Fruit fly (Drosophila melanogaster): ENCODE data around the gene CG6138.
A peak's percentile ranks its signal among the peaks of the same experiment; 100 is the strongest.

CG6138 gene

dm6 chr2L:10616767-10617166 is 49.7 kb downstream of the CG6138 start (continued):
- peak; percentile 67 for TF ChIP-seq CG10959 (GFP tag; IDR thresholded peaks at IDR 0.05)
- TF ChIP-seq Max (GFP tag; optimal IDR thresholded peaks at IDR 0.05) = peak; percentile 39
- peak in 1 of 3 experiments; percentile 28 for TF ChIP-seq Stat92E (GFP tag; optimal IDR thresholded peaks at IDR 0.05)
- peak; percentile 77 for TF ChIP-seq Oli (tag; optimal IDR thresholded peaks at IDR 0.05)
- no peak for TF ChIP-seq CG6854 (GFP tag; optimal IDR thresholded peaks at IDR 0.05)
- TF ChIP-seq gce (GFP tag; IDR thresholded peaks at IDR 0.05) = peak; percentile 66; the same call in 1 of the 3 replicates
- peak; percentile 46 for TF ChIP-seq maf-S (GFP tag; optimal IDR thresholded peaks at IDR 0.05)
- TF ChIP-seq Ptx1 (GFP tag; IDR thresholded peaks at IDR 0.05) = peak; percentile 84
- TF ChIP-seq pita (GFP tag; optimal IDR thresholded peaks at IDR 0.05) = no peak
- peak; percentile 72 for TF ChIP-seq CG3407 (GFP tag; optimal IDR thresholded peaks at IDR 0.05)
- TF ChIP-seq CG11695 (GFP tag; IDR thresholded peaks at IDR 0.05) = peak; percentile 83
- TF ChIP-seq CG32767 (GFP tag; IDR thresholded peaks at IDR 0.05) = peak; percentile 79
- peak; percentile 87 for TF ChIP-seq CG10979 (tag; optimal IDR thresholded peaks at IDR 0.05)
- peak; percentile 38 for TF ChIP-seq CG2116 (GFP tag; optimal IDR thresholded peaks at IDR 0.05)
- no peak for TF ChIP-seq CG31388 (GFP tag; optimal IDR thresholded peaks at IDR 0.05)
- peak; percentile 55 for TF ChIP-seq CG1529 (GFP tag; optimal IDR thresholded peaks at IDR 0.05)
- peak; percentile 36 for TF ChIP-seq CG8089 (GFP tag; optimal IDR thresholded peaks at IDR 0.05)
- TF ChIP-seq CG12299 (tag; optimal IDR thresholded peaks at IDR 0.05) = no peak
- peak; percentile 5 for TF ChIP-seq Hand (GFP tag; optimal IDR thresholded peaks at IDR 0.05)
- 0 out of 3 replicates have a peak, but pooled peaks have one; percentile 5 for TF ChIP-seq Dbx (GFP tag; IDR thresholded peaks at IDR 0.05)
- no peak for TF ChIP-seq vfl (GFP tag; optimal IDR thresholded peaks at IDR 0.05)
- TF ChIP-seq bowl (GFP tag; IDR thresholded peaks at IDR 0.05) = peak; percentile 57; the same call in 1 of the 2 replicates
- peak; percentile 45 for TF ChIP-seq repo (GFP tag; optimal IDR thresholded peaks at IDR 0.05)
- TF ChIP-seq Adf1 (GFP tag; IDR thresholded peaks at IDR 0.05) = no peak
- TF ChIP-seq CG4360 (GFP tag; IDR thresholded peaks at IDR 0.05) = no peak
- peak; percentile 41 for TF ChIP-seq Bteb2 (GFP tag; optimal IDR thresholded peaks at IDR 0.05)
- TF ChIP-seq GATAe (GFP tag; conservative IDR thresholded peaks at IDR 0.05) = 0 out of 2 replicates have a peak, but pooled peaks have one; percentile 25
- TF ChIP-seq da (GFP tag; optimal IDR thresholded peaks at IDR 0.05) = peak; percentile 40
- no peak for TF ChIP-seq CG15696 (tag; optimal IDR thresholded peaks at IDR 0.05)
- TF ChIP-seq CG6272 (GFP tag; IDR thresholded peaks at IDR 0.05) = peak; percentile 75
- peak; percentile 54 for TF ChIP-seq NC2β (GFP tag; optimal IDR thresholded peaks at IDR 0.05)
- peak; percentile 61 for TF ChIP-seq chn (GFP tag; optimal IDR thresholded peaks at IDR 0.05)
- TF ChIP-seq Dll (GFP tag; IDR thresholded peaks at IDR 0.05; ENCODE audit: partially characterized antibody) = no peak
- peak; percentile 76 for TF ChIP-seq croc (GFP tag; conservative IDR thresholded peaks at IDR 0.05)
- no peak for TF ChIP-seq D (optimal IDR thresholded peaks at IDR 0.05)
- TF ChIP-seq D (GFP tag; optimal IDR thresholded peaks at IDR 0.05) = peak; percentile 73
- peak; percentile 54 for TF ChIP-seq CG18619 (GFP tag; optimal IDR thresholded peaks at IDR 0.05)
- peak; percentile 53; the same call in 1 of the 2 replicates for TF ChIP-seq CG32532 (GFP tag; IDR thresholded peaks at IDR 0.05)
- no peak for TF ChIP-seq sug (tag; optimal IDR thresholded peaks at IDR 0.05)
- TF ChIP-seq Spps (tag; optimal IDR thresholded peaks at IDR 0.05) = peak; percentile 76
- TF ChIP-seq CG11723 (GFP tag; optimal IDR thresholded peaks at IDR 0.05) = peak; percentile 19
- TF ChIP-seq CG17612 (GFP tag; IDR thresholded peaks at IDR 0.05) = no peak
- no peak for TF ChIP-seq Poxn (GFP tag; IDR thresholded peaks at IDR 0.05)
- no peak for TF ChIP-seq Scr (GFP tag; IDR thresholded peaks at IDR 0.05; ENCODE audit: partially characterized antibody)
- peak; percentile 57 for TF ChIP-seq Six4 (GFP tag; optimal IDR thresholded peaks at IDR 0.05)
- TF ChIP-seq CG12155 (GFP tag; optimal IDR thresholded peaks at IDR 0.05) = peak; percentile 38
- TF ChIP-seq CG3838 (GFP tag; optimal IDR thresholded peaks at IDR 0.05) = no peak
- TF ChIP-seq Dref (GFP tag; IDR thresholded peaks at IDR 0.05) = no peak
- peak; percentile 10 for TF ChIP-seq Usf (GFP tag; optimal IDR thresholded peaks at IDR 0.05)
- TF ChIP-seq CG13123 (GFP tag; optimal IDR thresholded peaks at IDR 0.05) = peak; percentile 35
- TF ChIP-seq Xbp1 (GFP tag; optimal IDR thresholded peaks at IDR 0.05) = peak; percentile 73
- TF ChIP-seq CG12659 (GFP tag; optimal IDR thresholded peaks at IDR 0.05) = peak; percentile 39

Measured in whole organism, embryonic.